Fruit fly (Drosophila melanogaster): ENCODE data around the gene Las.

The Las gene

dm6 chr3L:20405971-20406948 lies 25.9 kb downstream of the Las start (continued):
- TF ChIP-seq lola (GFP tag; optimal IDR thresholded peaks at IDR 0.05) (peak in 1 of 3 experiments; percentile 64), CG33557 (GFP tag; optimal IDR thresholded peaks at IDR 0.05) (no peak), Blimp-1 (GFP tag; optimal IDR thresholded peaks at IDR 0.05) (peak; percentile 31), bab2 (GFP tag; optimal IDR thresholded peaks at IDR 0.05) (no peak), CG10321 (GFP tag; IDR thresholded peaks at IDR 0.05) (no peak), CG12942 (GFP tag; optimal IDR thresholded peaks at IDR 0.05) (no peak), CG9932 (GFP tag; IDR thresholded peaks at IDR 0.05) (no peak), Max (GFP tag; optimal IDR thresholded peaks at IDR 0.05) (no peak), stc (GFP tag; IDR thresholded peaks at IDR 0.05) (no peak), h (optimal IDR thresholded peaks at IDR 0.05) (no peak), CG16815 (GFP tag; optimal IDR thresholded peaks at IDR 0.05) (no peak), CG17186 (GFP tag; optimal IDR thresholded peaks at IDR 0.05) (no peak), Bgb (GFP tag; IDR thresholded peaks at IDR 0.05; ENCODE audit: partially characterized antibody) (no peak), ind (GFP tag; optimal IDR thresholded peaks at IDR 0.05) (no peak), CG3838 (GFP tag; optimal IDR thresholded peaks at IDR 0.05) (no peak), ato (GFP tag; IDR thresholded peaks at IDR 0.05; ENCODE audit: partially characterized antibody) (no peak), CG7839 (tag; optimal IDR thresholded peaks at IDR 0.05) (no peak), Gsc (GFP tag; IDR thresholded peaks at IDR 0.05) (no peak), vfl (GFP tag; optimal IDR thresholded peaks at IDR 0.05) (no peak), ken (GFP tag; IDR thresholded peaks at IDR 0.05) (no peak), NC2β (GFP tag; optimal IDR thresholded peaks at IDR 0.05) (no peak), CG11723 (GFP tag; optimal IDR thresholded peaks at IDR 0.05) (no peak), luna (GFP tag; optimal IDR thresholded peaks at IDR 0.05) (no peak), dmrt99B (tag; optimal IDR thresholded peaks at IDR 0.05) (no peak), Rx (GFP tag; IDR thresholded peaks at IDR 0.05) (no peak), CG13424 (tag; optimal IDR thresholded peaks at IDR 0.05) (peak; percentile 38), esg (GFP tag; conservative IDR thresholded peaks at IDR 0.05) (no peak), dmrt11E (tag; optimal IDR thresholded peaks at IDR 0.05) (no peak), Hey (tag; optimal IDR thresholded peaks at IDR 0.05) (no peak), HHEX (GFP tag; optimal IDR thresholded peaks at IDR 0.05) (no peak), cad (GFP tag; optimal IDR thresholded peaks at IDR 0.05) (no peak), NfI (GFP tag; optimal IDR thresholded peaks at IDR 0.05) (peak; percentile 44), CG10565 (GFP tag; optimal IDR thresholded peaks at IDR 0.05) (no peak), Stat92E (GFP tag; optimal IDR thresholded peaks at IDR 0.05) (no peak), NC2α (GFP tag; optimal IDR thresholded peaks at IDR 0.05) (no peak), lab (GFP tag; optimal IDR thresholded peaks at IDR 0.05) (peak; percentile 50), CG10267 (tag; optimal IDR thresholded peaks at IDR 0.05) (no peak), C15 (GFP tag; IDR thresholded peaks at IDR 0.05) (no peak), Hr51 (GFP tag; optimal IDR thresholded peaks at IDR 0.05) (peak in 1 of 2 experiments; percentile 8), tin (GFP tag; optimal IDR thresholded peaks at IDR 0.05) (no peak), rib (GFP tag; IDR thresholded peaks at IDR 0.05) (0 out of 2 replicates have a peak, but pooled peaks have one; percentile 13), D19B (GFP tag; optimal IDR thresholded peaks at IDR 0.05) (no peak), lilli (GFP tag; optimal IDR thresholded peaks at IDR 0.05) (no peak), Mad (GFP tag; optimal IDR thresholded peaks at IDR 0.05) (no peak), CG15479 (GFP tag; optimal IDR thresholded peaks at IDR 0.05) (no peak), Hmx (GFP tag; optimal IDR thresholded peaks at IDR 0.05) (no peak), Gug (GFP tag; IDR thresholded peaks at IDR 0.05) (no peak), HLHmδ (GFP tag; optimal IDR thresholded peaks at IDR 0.05) (no peak)

Data from whole organism, embryonic.